Worm (Caenorhabditis elegans): ENCODE data around the gene F26D2.3.

DNA sequence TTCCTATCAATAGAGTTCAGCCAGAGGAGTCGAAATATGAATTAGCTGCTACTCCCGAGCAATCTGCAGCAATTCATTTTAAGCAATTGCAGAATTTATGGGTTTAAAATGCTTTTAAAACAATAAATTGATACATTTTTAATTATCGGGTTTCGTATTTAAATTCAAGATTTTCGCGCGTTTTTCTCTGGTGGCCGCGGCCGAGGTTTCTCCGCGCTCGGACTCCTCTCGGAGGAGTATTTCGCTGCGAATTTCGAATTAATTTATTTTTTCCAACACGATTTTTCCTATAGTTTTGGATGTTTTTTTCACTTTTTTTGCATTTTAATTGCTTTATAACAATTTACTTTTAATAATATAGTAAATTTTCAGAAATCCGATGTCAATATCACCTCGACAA, 6.2 kb upstream of the F26D2.3 start, which contains the start of gene F13A7.14:
- TF ChIP-seq lin-13 (GFP tag; optimal IDR thresholded peaks at IDR 0.05) (peak; percentile 33), dmd-6 (GFP tag; IDR thresholded peaks at IDR 0.05) (peak; percentile 75), egl-27 (tag; optimal IDR thresholded peaks at IDR 0.05) (no peak)
